Worm (Caenorhabditis elegans) whole organism, late embryonic: ENCODE measurements around the gene pbo-6.

Experiments used
- ceh-19 ChIP-seq: fragments of 200-800 bp; sonication (Bioruptor generic); optimal IDR thresholded peaks from 2 replicates; lab custom pipeline; 2018; ENCODE audit warnings: mild to moderate bottlenecking, missing genetic modification characterization, missing compliant biosample characterization
- dmd-4 ChIP-seq: sonication (generic microtip); optimal IDR thresholded peaks from 2 replicates; lab custom pipeline; 2016; ENCODE audit warnings: borderline replicate concordance, missing genetic modification characterization, missing compliant biosample characterization
- lin-11 ChIP-seq: fragments of 200-800 bp; sonication (Bioruptor generic); optimal IDR thresholded peaks from 2 replicates; lab custom pipeline; 2018; ENCODE audit warnings: mild to moderate bottlenecking, missing genetic modification characterization, missing compliant biosample characterization
- mec-3 ChIP-seq: sonication (generic microtip); optimal IDR thresholded peaks from 2 replicates; lab custom pipeline; 2016; ENCODE audit warnings: borderline replicate concordance, missing genetic modification characterization, missing compliant biosample characterization
- nhr-11 ChIP-seq: fragments of 150-350 bp; optimal IDR thresholded peaks from 2 replicates; lab custom pipeline; 2014; ENCODE audit warnings: missing biosample characterization, missing genetic modification characterization
- unc-55 ChIP-seq: sonication (generic microtip); optimal IDR thresholded peaks from 2 replicates; lab custom pipeline; 2017; ENCODE audit warnings: missing biosample characterization, missing genetic modification reagents, missing genetic modification characterization

DNA sequence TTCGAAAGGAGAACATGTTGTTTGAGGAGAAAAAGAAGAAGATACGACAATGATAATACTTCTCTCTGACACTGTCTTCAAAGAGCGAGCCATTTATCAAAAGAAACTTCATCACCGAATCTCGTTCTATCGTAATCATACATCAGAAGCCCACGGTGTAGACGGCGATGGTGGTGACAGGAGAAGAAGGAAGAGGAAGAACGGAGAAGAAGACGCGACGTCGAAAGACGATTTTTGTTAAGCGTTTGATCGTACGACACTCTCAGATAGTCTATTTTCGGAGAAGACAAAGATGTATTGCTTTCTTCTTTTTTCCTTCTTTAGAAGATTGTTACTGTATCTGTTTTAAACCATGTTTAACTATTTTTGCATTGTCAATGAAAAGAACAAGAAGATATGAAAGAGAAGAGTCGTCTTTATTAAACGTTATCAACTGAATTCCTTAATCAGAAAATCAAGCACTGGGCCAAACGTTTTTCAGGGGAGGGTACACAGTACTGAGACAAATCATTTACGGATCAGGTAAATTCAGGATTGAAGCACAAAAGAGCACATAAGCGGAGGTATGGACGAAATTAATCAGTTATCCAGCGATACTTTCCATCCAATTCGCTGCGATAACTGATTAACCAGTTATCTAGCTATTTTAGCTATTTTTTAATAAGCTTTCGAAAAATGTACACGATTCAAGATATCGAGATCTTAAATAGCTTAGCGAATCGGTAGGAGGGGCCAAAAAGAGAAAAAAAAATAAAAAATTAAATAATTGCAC lies 8.8 kb upstream of the pbo-6 start:
- TF ChIP-seq dmd-4 (tag; lab: Kevin White, UChicago): no peak
- TF ChIP-seq unc-55: no peak
- TF ChIP-seq nhr-11: no peak
- no peak for TF ChIP-seq mec-3 (tag; lab: Kevin White, UChicago)
- no peak for TF ChIP-seq ceh-19
- no peak for TF ChIP-seq lin-11 (tag; lab: Kevin White, UChicago)
